Worm (Caenorhabditis elegans) whole organism, L2 larva: ENCODE results near the gene F52E1.9.

Source experiments
- ceh-16 ChIP-seq: fragments of 150-350 bp; optimal IDR thresholded peaks from 2 replicates; lab custom pipeline; 2014; ENCODE audit warnings: missing biosample characterization, missing genetic modification characterization
- lin-39 ChIP-seq: fragments of 150-350 bp; optimal IDR thresholded peaks from 2 replicates; lab custom pipeline; 2014; ENCODE audit warnings: missing biosample characterization, missing genetic modification reagents, missing genetic modification characterization
- mab-5 ChIP-seq: fragments of 150-350 bp; optimal IDR thresholded peaks from 2 replicates; lab custom pipeline; 2014; ENCODE audit warnings: missing biosample characterization, missing genetic modification characterization
- nhr-11 ChIP-seq: fragments of 150-350 bp; optimal IDR thresholded peaks from 2 replicates; lab custom pipeline; 2014; ENCODE audit warnings: missing biosample characterization, missing genetic modification characterization
- nhr-237 ChIP-seq: fragments of 150-350 bp; optimal IDR thresholded peaks from 2 replicates; lab custom pipeline; 2014; ENCODE audit warnings: missing biosample characterization, missing genetic modification characterization
- unc-39 ChIP-seq: fragments of 150-350 bp; optimal IDR thresholded peaks from 2 replicates; lab custom pipeline; 2014; ENCODE audit warnings: missing biosample characterization, missing genetic modification characterization
- unc-55 ChIP-seq: fragments of 150-350 bp; sonication (generic microtip); optimal IDR thresholded peaks from 3 replicates; lab custom pipeline; 2014; ENCODE audit warnings: missing biosample characterization, missing genetic modification reagents, missing genetic modification characterization
- zag-1 ChIP-seq: fragments of 150-350 bp; optimal IDR thresholded peaks from 2 replicates; lab custom pipeline; 2014; ENCODE audit warnings: missing biosample characterization, missing genetic modification characterization

DNA sequence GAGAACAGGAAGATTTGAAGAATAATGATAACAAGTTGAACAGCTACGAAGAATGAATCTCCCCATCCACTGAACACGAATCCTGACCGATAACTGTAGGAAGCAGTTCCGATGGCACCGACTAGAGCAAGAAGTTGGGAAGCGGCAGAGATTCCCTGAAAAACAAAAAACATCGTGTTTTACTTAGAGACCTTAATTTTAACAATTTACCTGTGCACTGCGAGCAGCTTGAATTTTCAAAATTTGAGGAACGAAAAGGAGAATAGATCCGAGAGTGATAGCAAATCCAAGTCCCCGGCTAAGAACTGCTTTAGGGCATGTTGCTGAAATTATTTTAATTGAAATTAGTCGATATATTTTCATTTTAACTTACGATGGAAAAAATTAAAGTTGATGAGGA lies 43.8 kb downstream of the F52E1.9 start:
- no peak for TF ChIP-seq unc-55 (GFP tag; lab: Kevin White, UChicago)
- no peak for TF ChIP-seq zag-1
- no peak for TF ChIP-seq mab-5
- no peak for TF ChIP-seq ceh-16 (tag; lab: Kevin White, UChicago)
- no peak for TF ChIP-seq nhr-11
- no peak for TF ChIP-seq lin-39 (tag; lab: Kevin White, UChicago)
- no peak for TF ChIP-seq nhr-237 (tag; lab: Kevin White, UChicago)
- no peak for TF ChIP-seq unc-39 (tag; lab: Kevin White, UChicago)
